Worm (Caenorhabditis elegans) whole organism, L2 larva: ENCODE data around the gene mdt-21.
A peak's percentile ranks its signal among the peaks of the same experiment; 100 is the strongest.

Source experiments
- C34F6.9 ChIP-seq: fragments of 150-350 bp; optimal IDR thresholded peaks from 2 replicates; lab custom pipeline; 2014; ENCODE audit warnings: missing biosample characterization, missing genetic modification characterization
- ZK546.5 ChIP-seq: sonication (generic microtip); optimal IDR thresholded peaks from 2 replicates; lab custom pipeline; 2017; ENCODE audit warnings: missing biosample characterization, missing genetic modification characterization
- aly-2 ChIP-seq: fragments of 150-350 bp; optimal IDR thresholded peaks from 2 replicates; lab custom pipeline; 2014; ENCODE audit warnings: missing biosample characterization, missing genetic modification characterization
- ama-1 ChIP-seq: fragments of 150-350 bp; optimal IDR thresholded peaks from 2 replicates; lab custom pipeline; 2018; ENCODE audit warnings: inconsistent platforms
- blmp-1 ChIP-seq: sonication (generic microtip); optimal IDR thresholded peaks from 2 replicates; lab custom pipeline; 2017; ENCODE audit warnings: missing genetic modification characterization, mild to moderate bottlenecking, missing compliant biosample characterization, antibody characterized with exemption, moderate library complexity; ENCODE audit not compliant: insufficient read depth
- ceh-82 ChIP-seq: fragments of 150-350 bp; optimal IDR thresholded peaks from 2 replicates; lab custom pipeline; 2014; ENCODE audit warnings: missing biosample characterization, missing genetic modification characterization
- crh-2 ChIP-seq: sonication (generic microtip); optimal IDR thresholded peaks from 2 replicates; lab custom pipeline; 2017; ENCODE audit warnings: missing biosample characterization, missing genetic modification characterization
- dmd-4 ChIP-seq: sonication (generic microtip); optimal IDR thresholded peaks from 2 replicates; lab custom pipeline; 2017; ENCODE audit warnings: missing biosample characterization, missing genetic modification characterization
- elt-3 ChIP-seq: sonication (generic microtip); optimal IDR thresholded peaks from 2 replicates; lab custom pipeline; 2017; ENCODE audit warnings: missing biosample characterization, missing genetic modification characterization
- fos-1 ChIP-seq: fragments of 150-350 bp; optimal IDR thresholded peaks from 2 replicates; lab custom pipeline; 2014; ENCODE audit warnings: missing biosample characterization, missing genetic modification characterization
- gmeb-1 ChIP-seq: fragments of 150-350 bp; optimal IDR thresholded peaks from 2 replicates; lab custom pipeline; 2014; ENCODE audit warnings: missing biosample characterization, missing genetic modification characterization
- lin-11 ChIP-seq: fragments of 150-350 bp; sonication (generic microtip); optimal IDR thresholded peaks from 2 replicates; lab custom pipeline; 2014; ENCODE audit warnings: missing biosample characterization, missing genetic modification characterization, inconsistent platforms, mixed read lengths
- nhr-10 ChIP-seq: sonication (generic microtip); optimal IDR thresholded peaks from 2 replicates; lab custom pipeline; 2017; ENCODE audit warnings: missing biosample characterization, missing genetic modification characterization
- nhr-12 ChIP-seq: fragments of 150-350 bp; optimal IDR thresholded peaks from 2 replicates; lab custom pipeline; 2014; ENCODE audit warnings: missing biosample characterization, missing genetic modification characterization
- nhr-23 ChIP-seq: fragments of 150-350 bp; optimal IDR thresholded peaks from 2 replicates; lab custom pipeline; 2014; ENCODE audit warnings: missing biosample characterization, missing genetic modification reagents, missing genetic modification characterization
- nhr-237 ChIP-seq: fragments of 150-350 bp; optimal IDR thresholded peaks from 2 replicates; lab custom pipeline; 2014; ENCODE audit warnings: missing biosample characterization, missing genetic modification characterization
- nhr-25 ChIP-seq: fragments of 150-350 bp; sonication (generic microtip); optimal IDR thresholded peaks from 3 replicates; lab custom pipeline; 2014; ENCODE audit warnings: missing biosample characterization, missing genetic modification characterization
- nhr-6 ChIP-seq: fragments of 150-350 bp; optimal IDR thresholded peaks from 2 replicates; lab custom pipeline; 2014; ENCODE audit warnings: missing biosample characterization, missing genetic modification characterization
- nhr-77 ChIP-seq: fragments of 150-350 bp; optimal IDR thresholded peaks from 2 replicates; lab custom pipeline; 2014; ENCODE audit warnings: missing biosample characterization, missing genetic modification characterization
- peb-1 ChIP-seq: fragments of 150-350 bp; optimal IDR thresholded peaks from 2 replicates; lab custom pipeline; 2014; ENCODE audit warnings: missing biosample characterization, missing genetic modification characterization
- skn-1 ChIP-seq: sonication (generic microtip); optimal IDR thresholded peaks from 2 replicates; lab custom pipeline; 2017; ENCODE audit warnings: missing biosample characterization, missing genetic modification characterization
- sma-3 ChIP-seq: sonication (generic microtip); optimal IDR thresholded peaks from 2 replicates; lab custom pipeline; 2016; ENCODE audit warnings: missing genetic modification reagents, missing genetic modification characterization, missing compliant biosample characterization
- sma-9 ChIP-seq, 2 experiments: fragments of 150-350 bp in 1 of 2; sonication (generic microtip) in 1 of 2; optimal IDR thresholded peaks; 2 replicates each; lab custom pipeline; 2014 to 2016; ENCODE audit warnings: missing genetic modification characterization in 2 of 2, mild to moderate bottlenecking in 1 of 2, missing biosample characterization in 1 of 2, missing compliant biosample characterization in 1 of 2, missing genetic modification reagents in 1 of 2, moderate library complexity in 1 of 2
- unc-62 ChIP-seq: fragments of 150-350 bp; optimal IDR thresholded peaks from 2 replicates; lab custom pipeline; 2014; ENCODE audit warnings: missing biosample characterization, missing genetic modification reagents, missing genetic modification characterization
- zag-1 ChIP-seq: fragments of 150-350 bp; optimal IDR thresholded peaks from 2 replicates; lab custom pipeline; 2014; ENCODE audit warnings: missing biosample characterization, missing genetic modification characterization
- ztf-1 ChIP-seq: fragments of 200-800 bp; sonication (Bioruptor generic); conservative IDR thresholded peaks from 2 replicates; pipeline ENCODE4 v1.3.6; 2022; ENCODE audit warnings: missing genetic modification characterization, missing compliant biosample characterization
- ztf-11 ChIP-seq: sonication (generic microtip); optimal IDR thresholded peaks from 2 replicates; lab custom pipeline; 2017; ENCODE audit warnings: missing biosample characterization, missing genetic modification characterization
- ztf-4 ChIP-seq: fragments of 150-350 bp; optimal IDR thresholded peaks from 2 replicates; lab custom pipeline; 2014; ENCODE audit warnings: missing biosample characterization, missing genetic modification characterization

The mdt-21 gene

DNA sequence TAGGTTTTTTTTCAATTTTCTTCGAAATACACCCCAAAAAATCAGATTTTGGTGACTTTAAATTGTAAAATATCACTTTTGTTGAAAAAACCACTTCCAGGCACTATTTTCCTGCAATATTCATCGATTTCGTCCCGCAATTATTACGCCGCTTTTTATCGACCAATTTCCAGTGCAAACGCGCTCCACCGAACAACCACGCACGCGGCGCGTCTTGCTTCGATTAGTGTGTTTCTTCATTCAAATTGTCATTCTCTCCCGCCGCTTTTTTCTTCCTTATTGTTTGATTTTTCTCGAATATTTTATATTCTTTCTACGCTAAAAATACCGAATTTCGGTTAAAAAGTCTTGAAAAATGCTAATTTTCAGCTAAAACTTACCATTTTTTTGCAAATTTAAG lies 48.2 kb downstream of the mdt-21 start (continued):
- TF ChIP-seq nhr-6 (no peak), ZK546.5 (no peak), unc-62 (no peak), sma-3 (GFP tag; lab: Kevin White, UChicago) (peak; percentile 53), peb-1 (tag; lab: Kevin White, UChicago) (no peak), skn-1 (tag; lab: Kevin White, UChicago) (no peak), ceh-82 (tag; lab: Kevin White, UChicago) (no peak), ztf-11 (tag; lab: Kevin White, UChicago) (no peak), nhr-23 (no peak), nhr-237 (tag; lab: Kevin White, UChicago) (no peak), blmp-1 (tag; lab: Kevin White, UChicago) (no peak), gmeb-1 (tag; lab: Kevin White, UChicago) (peak; percentile 35), lin-11 (tag; lab: Kevin White, UChicago) (peak; percentile 49)
- TF ChIP-seq, all 48 proteins: peak for 18

- no peak for TF ChIP-seq nhr-10
- no peak for TF ChIP-seq nhr-77 (tag; lab: Kevin White, UChicago)
- TF ChIP-seq crh-2 (tag; lab: Kevin White, UChicago), result no peak
- TF ChIP-seq gmeb-1 (tag; lab: Kevin White, UChicago), result no peak
- no peak for TF ChIP-seq nhr-25
- no peak for TF ChIP-seq sma-9 (GFP tag; optimal IDR thresholded peaks at IDR 0.05; lab: Kevin White, UChicago)
- no peak for TF ChIP-seq sma-9 (tag; optimal IDR thresholded peaks at IDR 0.05; lab: Kevin White, UChicago)
- TF ChIP-seq elt-3 (tag; lab: Kevin White, UChicago), result no peak
- TF ChIP-seq ama-1, result no peak
- TF ChIP-seq nhr-12, result no peak
- TF ChIP-seq, all 48 proteins: peak for 0
Observed at ce11 chrIII:11826118-11826517, 48.7 kb downstream of the mdt-21 start, which contains the start of gene rsp-8. TSS of gene rsp-8 (plus strand) at chrIII:11826418.

DNA sequence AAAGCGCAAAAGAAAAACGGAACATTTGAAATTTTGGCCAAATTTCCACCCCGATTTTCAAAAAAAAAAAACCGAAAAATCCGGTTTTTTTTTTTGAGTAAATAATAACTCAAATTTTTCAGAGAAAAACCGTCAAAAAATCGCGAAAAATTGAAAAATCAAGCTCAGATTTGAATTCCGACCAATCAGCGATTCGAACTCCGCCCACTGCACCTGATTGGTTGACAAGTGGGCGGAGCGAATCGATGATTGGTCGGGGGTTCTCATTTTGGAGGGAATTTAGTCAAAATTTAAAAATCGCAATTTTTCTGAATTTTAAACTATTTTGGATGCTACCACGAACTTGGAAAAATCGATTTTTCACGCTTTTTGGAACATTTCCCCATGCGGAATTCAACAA lies 51.6 kb downstream of the mdt-21 start:
- no peak for TF ChIP-seq skn-1 (tag; lab: Kevin White, UChicago)
- no peak for TF ChIP-seq aly-2 (tag; lab: Kevin White, UChicago)
- no peak for TF ChIP-seq zag-1 (tag; lab: Kevin White, UChicago)
- no peak for TF ChIP-seq dmd-4 (tag; lab: Kevin White, UChicago)
- TF ChIP-seq nhr-10, result no peak
- no peak for TF ChIP-seq ztf-4
- no peak for TF ChIP-seq fos-1
- TF ChIP-seq ama-1, result no peak
- no peak for TF ChIP-seq ztf-1
- TF ChIP-seq C34F6.9, result no peak
